Worm (Caenorhabditis elegans): Measurements from ENCODE around the gene fbxa-10.

fbxa-10 gene

ce11 chrIII:952184-952583, at the start of gene fbxa-10:
Gene fbxa-10, plus strand, starts transcription at chrIII:952390.
- TF ChIP-seq dve-1 (tag; optimal IDR thresholded peaks at IDR 0.05; ENCODE audit: insufficient read depth) (no peak), duxl-1 (tag; optimal IDR thresholded peaks at IDR 0.05; ENCODE audit: poor library complexity) (no peak), mdt-29 (GFP tag; IDR thresholded peaks at IDR 0.05) (no peak), ceh-44 (GFP tag; IDR thresholded peaks at IDR 0.05) (no peak), tra-1 (GFP tag; IDR thresholded peaks at IDR 0.05) (no peak), egl-27 (tag; optimal IDR thresholded peaks at IDR 0.05) (no peak), lsy-2 (tag; optimal IDR thresholded peaks at IDR 0.05) (no peak), fkh-10 (GFP tag; optimal IDR thresholded peaks at IDR 0.05) (no peak), pha-4 (GFP tag; IDR thresholded peaks at IDR 0.05) (no peak), pha-4 (tag; optimal IDR thresholded peaks at IDR 0.05) (no peak), D1046.2 (GFP tag; IDR thresholded peaks at IDR 0.05) (no peak), nhr-41 (GFP tag; IDR thresholded peaks at IDR 0.05) (no peak), nhr-42 (GFP tag; IDR thresholded peaks at IDR 0.05) (no peak), ceh-62 (tag; optimal IDR thresholded peaks at IDR 0.05) (no peak), gei-8 (GFP tag; optimal IDR thresholded peaks at IDR 0.05) (no peak), php-3 (GFP tag; IDR thresholded peaks at IDR 0.05) (no peak), Y105C5A.15 (GFP tag; IDR thresholded peaks at IDR 0.05) (no peak), fos-1 (tag; optimal IDR thresholded peaks at IDR 0.05) (no peak), lin-15B (tag; optimal IDR thresholded peaks at IDR 0.05) (no peak), dmd-8 (GFP tag; IDR thresholded peaks at IDR 0.05) (no peak)

DNA sequence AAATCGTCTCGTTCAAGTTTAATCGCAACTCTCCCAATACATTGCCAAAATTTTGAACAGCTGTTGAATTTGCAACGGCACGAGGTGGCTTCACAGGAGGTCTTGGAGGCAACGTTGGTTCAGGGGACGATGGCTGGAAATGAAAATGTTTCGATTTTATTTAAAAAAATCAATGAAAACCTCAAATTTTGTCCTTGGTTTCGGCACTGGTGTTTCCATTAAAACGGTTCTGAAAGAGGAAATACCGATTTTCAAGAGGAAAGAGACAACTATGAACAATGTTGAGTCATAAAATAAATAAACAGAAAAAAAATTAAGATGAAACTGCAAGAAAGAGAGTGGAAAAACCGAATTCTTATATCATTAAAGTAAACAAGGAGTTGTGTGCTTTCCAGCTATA, 44.9 kb upstream of the fbxa-10 start, which contains the start of gene F23H11.4:
Gene F23H11.4, minus strand, starts transcription at position 229 of the 400 bp plus-strand sequence.
- TF ChIP-seq ces-1 (GFP tag; optimal IDR thresholded peaks at IDR 0.05) (no peak), mes-2 (tag; optimal IDR thresholded peaks at IDR 0.05; ENCODE audit: poor library complexity, severe bottlenecking) (no peak), aha-1 (tag) (peak; percentile 73), ztf-11 (tag; optimal IDR thresholded peaks at IDR 0.05) (no peak), F44E2.7 (GFP tag; IDR thresholded peaks at IDR 0.05) (no peak), hlh-11 (tag; optimal IDR thresholded peaks at IDR 0.05) (no peak), nhr-77 (tag; optimal IDR thresholded peaks at IDR 0.05) (no peak)

DNA sequence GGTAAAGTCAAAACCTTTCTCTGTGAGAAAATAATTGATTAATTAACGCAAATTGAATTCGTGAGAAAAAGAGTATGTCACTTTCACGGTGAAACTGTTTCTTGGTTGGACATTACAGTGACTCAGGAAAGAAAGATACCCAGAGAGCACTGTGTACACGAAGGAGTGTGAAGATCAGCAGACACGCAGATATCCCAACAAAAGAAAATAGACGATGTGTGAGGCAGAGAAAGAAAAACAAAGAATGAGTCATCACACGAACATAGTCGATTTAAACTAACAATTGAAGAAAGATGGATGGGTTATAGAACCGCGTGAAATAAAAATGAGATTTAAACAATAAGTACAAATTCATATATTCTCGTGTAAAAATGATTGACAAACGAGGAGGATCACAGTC, 44.2 kb upstream of the fbxa-10 start:
- TF ChIP-seq lin-13 (GFP tag; optimal IDR thresholded peaks at IDR 0.05) (no peak), daf-8 (GFP tag; IDR thresholded peaks at IDR 0.05) (no peak), F26F4.8 (GFP tag; conservative IDR thresholded peaks at IDR 0.05) (no peak), mep-1 (tag; optimal IDR thresholded peaks at IDR 0.05) (peak; percentile 22), ces-1 (GFP tag; optimal IDR thresholded peaks at IDR 0.05) (no peak), ceh-44 (GFP tag; IDR thresholded peaks at IDR 0.05) (no peak), lin-29 (GFP tag; IDR thresholded peaks at IDR 0.05) (no peak), egl-43 (GFP tag; IDR thresholded peaks at IDR 0.05) (no peak), skn-1 (tag; optimal IDR thresholded peaks at IDR 0.05) (no peak), nhr-6 (tag; optimal IDR thresholded peaks at IDR 0.05) (peak; percentile 62), ama-1 (optimal IDR thresholded peaks at IDR 0.05) (no peak), daf-19 (GFP tag; conservative IDR thresholded peaks at IDR 0.05) (no peak), unc-62 (GFP tag; optimal IDR thresholded peaks at IDR 0.05 in 1 of 2) (peak in 1 of 2 experiments; percentile 95), unc-62 (tag; optimal IDR thresholded peaks at IDR 0.05) (no peak), T20F7.1 (GFP tag; optimal IDR thresholded peaks at IDR 0.05) (no peak), mes-2 (tag; optimal IDR thresholded peaks at IDR 0.05; ENCODE audit: poor library complexity, severe bottlenecking) (peak; percentile 9), fkh-10 (GFP tag; optimal IDR thresholded peaks at IDR 0.05) (no peak), zag-1 (tag; optimal IDR thresholded peaks at IDR 0.05) (no peak), daf-16 (GFP tag; optimal IDR thresholded peaks at IDR 0.05) (no peak), daf-16 (tag; optimal IDR thresholded peaks at IDR 0.05) (no peak), dve-1 (tag; optimal IDR thresholded peaks at IDR 0.05; ENCODE audit: insufficient read depth) (peak; percentile 39), hlh-30 (tag; optimal IDR thresholded peaks at IDR 0.05; ENCODE audit: insufficient read depth) (peak; percentile 46), jun-1 (tag; optimal IDR thresholded peaks at IDR 0.05) (peak; percentile 43), F10B5.3 (tag; optimal IDR thresholded peaks at IDR 0.05) (no peak), T26A8.4 (GFP tag; IDR thresholded peaks at IDR 0.05) (peak; percentile 46; the same call in 1 of the 2 replicates), nhr-102 (tag; optimal IDR thresholded peaks at IDR 0.05) (no peak), nhr-48 (tag; optimal IDR thresholded peaks at IDR 0.05) (no peak)
